Worm (Caenorhabditis elegans) whole organism, L1 larva: ENCODE results near the gene rrp-1.

Experiments used
- C16A3.4 ChIP-seq: fragments of 150-350 bp; optimal IDR thresholded peaks from 2 replicates; lab custom pipeline; 2014; ENCODE audit warnings: missing biosample characterization, missing genetic modification characterization
- C34B4.2 ChIP-seq: sonication (generic microtip); optimal IDR thresholded peaks from 2 replicates; lab custom pipeline; 2017; ENCODE audit warnings: mild to moderate bottlenecking, missing genetic modification characterization, missing compliant biosample characterization
- F16B12.6 ChIP-seq: fragments of 150-350 bp; optimal IDR thresholded peaks from 2 replicates; lab custom pipeline; 2014; ENCODE audit warnings: missing biosample characterization, missing genetic modification characterization
- Y116A8C.19 ChIP-seq: sonication (generic microtip); optimal IDR thresholded peaks from 2 replicates; lab custom pipeline; 2016; ENCODE audit warnings: missing compliant biosample characterization, missing genetic modification characterization, borderline replicate concordance
- aha-1 ChIP-seq: fragments of 150-350 bp; optimal IDR thresholded peaks from 2 replicates; lab custom pipeline; 2014; ENCODE audit warnings: missing biosample characterization, missing genetic modification characterization
- alr-1 ChIP-seq: fragments of 200-800 bp; sonication (Bioruptor generic); optimal IDR thresholded peaks from 2 replicates; lab custom pipeline; 2018; ENCODE audit warnings: borderline replicate concordance, mild to moderate bottlenecking, missing genetic modification characterization, missing compliant biosample characterization
- ama-1 ChIP-seq: fragments of 150-350 bp; optimal IDR thresholded peaks from 2 replicates; lab custom pipeline; 2014
- ceh-63 ChIP-seq: fragments of 200-800 bp; sonication (Bioruptor generic); optimal IDR thresholded peaks from 2 replicates; lab custom pipeline; 2018; ENCODE audit warnings: mild to moderate bottlenecking, missing genetic modification characterization, missing compliant biosample characterization
- ceh-82 ChIP-seq, 3 experiments: fragments of 150-350 bp in 1 of 3; sonication (generic microtip) in 2 of 3; optimal IDR thresholded peaks; 2 replicates each; lab custom pipeline; 2014 to 2017; ENCODE audit warnings: missing biosample characterization in 3 of 3, missing genetic modification characterization in 3 of 3
- ceh-90 ChIP-seq: sonication (generic microtip); optimal IDR thresholded peaks from 2 replicates; lab custom pipeline; 2016; ENCODE audit warnings: missing genetic modification characterization, missing compliant biosample characterization
- ces-1 ChIP-seq: fragments of 150-350 bp; optimal IDR thresholded peaks from 2 replicates; lab custom pipeline; 2014; ENCODE audit warnings: missing biosample characterization, missing genetic modification reagents, missing genetic modification characterization
- dsc-1 ChIP-seq: sonication (generic microtip); optimal IDR thresholded peaks from 2 replicates; lab custom pipeline; 2016; ENCODE audit warnings: mild to moderate bottlenecking, missing genetic modification characterization, missing compliant biosample characterization
- efl-1 ChIP-seq, 4 experiments: fragments of 150-350 bp; optimal IDR thresholded peaks in 3 of 4; peaks in 1 of 4; 1 replicate in 1 of 4; 2 replicates in 3 of 4; lab custom pipeline; 2014; ENCODE audit warnings: missing biosample characterization in 2 of 4, missing genetic modification characterization in 2 of 4, missing genetic modification reagents in 2 of 4
- egl-13 ChIP-seq: sonication (generic microtip); optimal IDR thresholded peaks from 2 replicates; lab custom pipeline; 2016; ENCODE audit warnings: missing genotype, missing genetic modification reagents, missing genetic modification characterization, missing compliant biosample characterization
- elt-2 ChIP-seq: sonication (generic microtip); optimal IDR thresholded peaks from 2 replicates; lab custom pipeline; 2016; ENCODE audit warnings: missing genetic modification characterization, mild to moderate bottlenecking, inconsistent platforms, missing compliant biosample characterization, missing genetic modification reagents
- elt-3 ChIP-seq, 6 experiments: fragments of 150-350 bp in 1 of 6; sonication (generic microtip); optimal IDR thresholded peaks; 2 replicates each; lab custom pipeline; 2017 to 2018; ENCODE audit warnings: missing biosample characterization in 6 of 6, missing genetic modification characterization in 6 of 6, inconsistent platforms in 1 of 6
- ets-5 ChIP-seq: fragments of 200-800 bp; sonication (Bioruptor generic); IDR thresholded peaks from 2 replicates; pipeline ENCODE4 v1.3.6; 2022; ENCODE audit warnings: missing genetic modification characterization, missing compliant biosample characterization
- fkh-4 ChIP-seq: sonication (generic microtip); optimal IDR thresholded peaks from 2 replicates; lab custom pipeline; 2016; ENCODE audit warnings: missing compliant biosample characterization, missing genetic modification characterization, borderline replicate concordance
- fos-1 ChIP-seq: fragments of 150-350 bp; optimal IDR thresholded peaks from 2 replicates; lab custom pipeline; 2014; ENCODE audit warnings: missing biosample characterization, missing genetic modification characterization
- hlh-17 ChIP-seq: fragments of 200-800 bp; sonication (Bioruptor generic); optimal IDR thresholded peaks from 2 replicates; lab custom pipeline; 2018; ENCODE audit warnings: missing genetic modification characterization, mild to moderate bottlenecking, missing compliant biosample characterization, moderate library complexity, borderline replicate concordance
- irx-1 ChIP-seq: sonication (generic microtip); optimal IDR thresholded peaks from 2 replicates; lab custom pipeline; 2016; ENCODE audit warnings: missing genetic modification characterization, missing compliant biosample characterization
- isw-1 ChIP-seq: fragments of 200-800 bp; sonication (Bioruptor generic); IDR thresholded peaks from 2 replicates; pipeline ENCODE4 v1.3.6; 2022; ENCODE audit warnings: missing genetic modification characterization, missing compliant biosample characterization
- lin-15B ChIP-seq: fragments of 150-350 bp; sonication (generic microtip); optimal IDR thresholded peaks from 3 replicates; lab custom pipeline; 2014; ENCODE audit warnings: missing biosample characterization, missing genetic modification characterization
- lin-35 ChIP-seq, 2 experiments: fragments of 150-350 bp; optimal IDR thresholded peaks; 2 replicates each; lab custom pipeline; 2014; ENCODE audit warnings: missing biosample characterization in 2 of 2, missing genetic modification characterization in 2 of 2, missing genetic modification reagents in 2 of 2
- lin-39 ChIP-seq: fragments of 150-350 bp; optimal IDR thresholded peaks from 2 replicates; lab custom pipeline; 2014; ENCODE audit warnings: missing biosample characterization, missing genetic modification reagents, missing genetic modification characterization
- lir-3 ChIP-seq: sonication (generic microtip); optimal IDR thresholded peaks from 2 replicates; lab custom pipeline; 2016; ENCODE audit warnings: mild to moderate bottlenecking, missing genetic modification characterization, moderate library complexity, missing compliant biosample characterization; ENCODE audit not compliant: poor library complexity
- mab-9 ChIP-seq: fragments of 200-800 bp; sonication (Bioruptor generic); IDR thresholded peaks from 2 replicates; pipeline ENCODE4 v1.3.6; 2022; ENCODE audit warnings: missing genetic modification reagents, missing genetic modification characterization, missing compliant biosample characterization
- mef-2 ChIP-seq: fragments of 150-350 bp; optimal IDR thresholded peaks from 2 replicates; lab custom pipeline; 2014; ENCODE audit warnings: missing biosample characterization, missing genetic modification characterization
- nhr-12 ChIP-seq: sonication (generic microtip); optimal IDR thresholded peaks from 2 replicates; lab custom pipeline; 2017; ENCODE audit warnings: missing biosample characterization, missing genetic modification characterization
- nhr-19 ChIP-seq: fragments of 200-800 bp; sonication (Bioruptor generic); conservative IDR thresholded peaks from 2 replicates; pipeline ENCODE4 v1.3.6; 2022; ENCODE audit warnings: missing genetic modification characterization, missing compliant biosample characterization
- nhr-20 ChIP-seq: sonication (generic microtip); optimal IDR thresholded peaks from 2 replicates; lab custom pipeline; 2016; ENCODE audit warnings: mild to moderate bottlenecking, missing genetic modification characterization, missing compliant biosample characterization
- nhr-237 ChIP-seq: fragments of 150-350 bp; optimal IDR thresholded peaks from 2 replicates; lab custom pipeline; 2014; ENCODE audit warnings: missing biosample characterization, missing genetic modification characterization
- nhr-71 ChIP-seq: sonication (generic microtip); optimal IDR thresholded peaks from 2 replicates; lab custom pipeline; 2016; ENCODE audit warnings: mild to moderate bottlenecking, missing genetic modification characterization, moderate library complexity, missing compliant biosample characterization
- nhr-76 ChIP-seq: sonication (generic microtip); optimal IDR thresholded peaks from 2 replicates; lab custom pipeline; 2017; ENCODE audit warnings: missing biosample characterization, missing genetic modification characterization
- nhr-85 ChIP-seq: sonication (generic microtip); peaks from one replicate; lab custom pipeline; 2016; ENCODE audit warnings: missing genetic modification characterization, inconsistent platforms, missing compliant biosample characterization
- pag-3 ChIP-seq: sonication (generic microtip); optimal IDR thresholded peaks from 2 replicates; lab custom pipeline; 2017; ENCODE audit warnings: missing genetic modification characterization, mild to moderate bottlenecking, missing compliant biosample characterization, antibody characterized with exemption, borderline replicate concordance; ENCODE audit not compliant: insufficient read depth
- pax-3 ChIP-seq: fragments of 200-800 bp; sonication (Bioruptor generic); optimal IDR thresholded peaks from 2 replicates; lab custom pipeline; 2018; ENCODE audit warnings: mild to moderate bottlenecking, missing genetic modification characterization, moderate library complexity, missing compliant biosample characterization
- pqm-1 ChIP-seq: sonication (generic microtip); optimal IDR thresholded peaks from 3 replicates; lab custom pipeline; 2017; ENCODE audit warnings: missing biosample characterization, missing genetic modification characterization
- rnt-1 ChIP-seq: sonication (generic microtip); optimal IDR thresholded peaks from 2 replicates; lab custom pipeline; 2016; ENCODE audit warnings: mild to moderate bottlenecking, missing genetic modification characterization, moderate library complexity, missing compliant biosample characterization
- sox-4 ChIP-seq: sonication (generic microtip); optimal IDR thresholded peaks from 2 replicates; lab custom pipeline; 2016; ENCODE audit warnings: missing genetic modification characterization, missing compliant biosample characterization
- sptf-1 ChIP-seq: fragments of 150-350 bp; optimal IDR thresholded peaks from 2 replicates; lab custom pipeline; 2014; ENCODE audit warnings: missing biosample characterization, missing genetic modification characterization
- sup-37 ChIP-seq: fragments of 200-800 bp; sonication (Bioruptor generic); optimal IDR thresholded peaks from 2 replicates; lab custom pipeline; 2018; ENCODE audit warnings: mild to moderate bottlenecking, missing genetic modification characterization, missing compliant biosample characterization
- swsn-7 ChIP-seq: sonication (generic microtip); optimal IDR thresholded peaks from 2 replicates; lab custom pipeline; 2016; ENCODE audit warnings: missing genetic modification characterization, missing compliant biosample characterization
- tbx-2 ChIP-seq: sonication (generic microtip); optimal IDR thresholded peaks from 2 replicates; lab custom pipeline; 2016; ENCODE audit warnings: missing genetic modification characterization, missing compliant biosample characterization
- tlp-1 ChIP-seq: fragments of 150-350 bp; optimal IDR thresholded peaks from 2 replicates; lab custom pipeline; 2014; ENCODE audit warnings: missing biosample characterization, missing genetic modification characterization
- unc-130 ChIP-seq: fragments of 150-350 bp; optimal IDR thresholded peaks from 2 replicates; lab custom pipeline; 2017; ENCODE audit warnings: missing biosample characterization, missing genetic modification characterization, inconsistent platforms
- unc-30 ChIP-seq: sonication (generic microtip); optimal IDR thresholded peaks from 2 replicates; lab custom pipeline; 2017; ENCODE audit warnings: missing biosample characterization, missing genetic modification characterization
- unc-86 ChIP-seq: sonication (generic microtip); optimal IDR thresholded peaks from 2 replicates; lab custom pipeline; 2016; ENCODE audit warnings: missing genetic modification characterization, missing compliant biosample characterization
- unc-98 ChIP-seq: fragments of 200-800 bp; sonication (Bioruptor generic); IDR thresholded peaks from 2 replicates; pipeline ENCODE4 v1.3.6; 2022; ENCODE audit warnings: missing genetic modification characterization, missing compliant biosample characterization
- xbp-1 ChIP-seq: sonication (generic microtip); optimal IDR thresholded peaks from 2 replicates; lab custom pipeline; 2016; ENCODE audit warnings: missing genetic modification characterization, missing compliant biosample characterization
- ztf-11 ChIP-seq, 2 experiments: sonication (generic microtip); optimal IDR thresholded peaks; 2 replicates each; lab custom pipeline; 2016 to 2017; ENCODE audit warnings: missing genetic modification characterization in 2 of 2, missing biosample characterization in 1 of 2, missing compliant biosample characterization in 1 of 2

rrp-1 gene

DNA sequence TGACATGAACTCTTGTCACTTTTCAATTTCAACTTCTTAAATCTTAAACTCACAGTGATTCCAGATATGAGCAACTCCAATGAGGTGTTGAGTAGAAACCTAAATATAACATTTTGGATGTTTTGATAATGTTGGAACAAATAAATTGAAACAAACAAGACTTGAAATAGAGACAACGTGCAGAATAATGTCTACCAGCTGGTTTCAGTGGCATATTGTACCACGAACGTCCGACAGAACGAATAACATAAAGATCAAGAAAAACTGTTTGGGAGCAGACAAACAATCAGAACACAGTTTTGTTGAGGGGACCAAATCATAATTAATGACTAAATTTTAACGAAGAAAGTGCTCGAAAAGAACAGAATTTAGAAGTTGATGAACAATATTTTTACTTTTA lies 28.7 kb downstream of the rrp-1 start, which contains the start of gene gon-1:
Gene gon-1, minus strand, starts transcription at position 101 of the 400 bp plus-strand sequence.
- no peak for TF ChIP-seq isw-1 (GFP tag; lab: Robert Waterston, UW)
- TF ChIP-seq fos-1 (tag; lab: Kevin White, UChicago), result no peak
- no peak for TF ChIP-seq swsn-7 (tag; lab: Kevin White, UChicago)
- no peak for TF ChIP-seq sup-37 (GFP tag; lab: Kevin White, UChicago)
- no peak for TF ChIP-seq pax-3 (tag; lab: Kevin White, UChicago)
- TF ChIP-seq elt-3 (tag; optimal IDR thresholded peaks at IDR 0.05; lab: Kevin White, UChicago), result no peak

DNA sequence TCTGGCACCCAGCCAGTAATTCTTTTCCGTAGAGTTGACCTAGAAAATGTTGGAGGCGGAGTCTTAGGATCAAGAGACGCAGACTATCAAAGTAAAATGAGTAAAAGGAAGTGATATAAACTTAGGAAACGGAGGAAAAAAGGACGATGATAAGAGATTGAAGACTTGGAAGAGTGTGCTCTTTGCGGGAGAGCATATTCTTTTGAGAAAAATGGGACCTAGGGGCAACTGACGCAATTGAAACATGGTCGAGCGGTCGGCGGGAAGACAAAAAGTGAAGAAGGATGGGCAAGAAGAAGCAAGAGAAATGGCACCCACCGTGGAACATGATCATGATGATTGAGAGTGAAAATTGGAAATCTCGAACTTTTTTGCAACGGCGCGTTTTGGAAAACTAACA lies 34.0 kb downstream of the rrp-1 start:
- TF ChIP-seq lir-3 (tag; lab: Kevin White, UChicago) (no peak), aha-1 (no peak), unc-30 (tag; lab: Kevin White, UChicago) (no peak), F16B12.6 (no peak), irx-1 (tag; lab: Kevin White, UChicago) (no peak), pag-3 (tag; lab: Kevin White, UChicago) (no peak), tlp-1 (tag; lab: Kevin White, UChicago) (no peak), ceh-82 (tag; optimal IDR thresholded peaks at IDR 0.05; lab: Kevin White, UChicago) (no peak), sox-4 (tag; lab: Kevin White, UChicago) (no peak), ceh-63 (GFP tag; lab: Kevin White, UChicago) (no peak), pqm-1 (no peak), lin-15B (no peak), ceh-90 (no peak), ces-1 (GFP tag; lab: Kevin White, UChicago) (no peak), unc-130 (tag; lab: Kevin White, UChicago) (no peak), unc-98 (no peak), C34B4.2 (tag; lab: Kevin White, UChicago) (no peak), sptf-1 (no peak), mab-9 (GFP tag; lab: Robert Waterston, UW) (no peak), nhr-71 (tag; lab: Kevin White, UChicago) (peak; percentile 66), pax-3 (tag; lab: Kevin White, UChicago) (no peak), ztf-11 (tag; optimal IDR thresholded peaks at IDR 0.05; lab: Kevin White, UChicago) (no peak), nhr-237 (tag; lab: Kevin White, UChicago) (no peak), xbp-1 (no peak), nhr-85 (tag; lab: Kevin White, UChicago) (no peak), nhr-19 (peak; percentile 59), fkh-4 (tag; lab: Kevin White, UChicago) (no peak), C16A3.4 (tag; lab: Kevin White, UChicago) (no peak), Y116A8C.19 (no peak), ets-5 (no peak), unc-86 (no peak), dsc-1 (tag; lab: Kevin White, UChicago) (no peak), nhr-12 (tag; lab: Kevin White, UChicago) (no peak), efl-1 (optimal IDR thresholded peaks at IDR 0.05; lab: Kevin White, UChicago) (peak; percentile 4 to 56), efl-1 (GFP tag; optimal IDR thresholded peaks at IDR 0.05 in 1 of 2; lab: Kevin White, UChicago) (peak in 1 of 2 experiments; percentile 52), hlh-17 (no peak), lin-35 (GFP tag; optimal IDR thresholded peaks at IDR 0.05; lab: Kevin White, UChicago) (peak in 1 of 2 experiments; percentile 51), rnt-1 (tag; lab: Kevin White, UChicago) (peak; percentile 60), nhr-20 (tag; lab: Kevin White, UChicago) (peak; percentile 24), ama-1 (lab: Kevin White, UChicago) (no peak), lin-39 (tag; lab: Kevin White, UChicago) (no peak), alr-1 (no peak), mef-2 (tag; lab: Kevin White, UChicago) (no peak), nhr-76 (tag; lab: Kevin White, UChicago) (no peak), fos-1 (tag; lab: Kevin White, UChicago) (no peak), tbx-2 (tag; lab: Kevin White, UChicago) (peak; percentile 20), egl-13 (no peak), elt-2 (tag; lab: Kevin White, UChicago) (no peak)
